Fruit fly (Drosophila melanogaster) whole organism, embryonic: Measurements from ENCODE around the gene CG10621.

Experiments
- Aef1 ChIP-seq: fragments of 200-800 bp; sonication (Bioruptor generic); IDR thresholded peaks from 3 replicates; pipeline ENCODE4 v1.3.6; 2022; ENCODE audit warnings: missing biosample characterization, missing genetic modification characterization
- Atf-2 ChIP-seq: fragments of 200-800 bp; sonication (Bioruptor generic); optimal IDR thresholded peaks from 2 replicates; lab custom pipeline; 2016; ENCODE audit warnings: missing biosample characterization, missing genetic modification characterization
- Awh ChIP-seq: fragments of 200-800 bp; sonication (Bioruptor generic); IDR thresholded peaks from 2 replicates; pipeline ENCODE4, ENCODE4 v1.3.6; 2022; ENCODE audit warnings: missing biosample characterization, missing genetic modification characterization
- B-H1 ChIP-seq: fragments of 200-800 bp; sonication (Bioruptor generic); IDR thresholded peaks from 3 replicates; pipeline ENCODE4 v1.3.6; 2022; ENCODE audit warnings: missing biosample characterization, missing genetic modification characterization
- Bdp1 ChIP-seq: fragments of 200-800 bp; sonication (Bioruptor generic); optimal IDR thresholded peaks from 3 replicates; lab custom pipeline; 2016; ENCODE audit warnings: missing biosample characterization, missing genetic modification characterization
- CG10366 ChIP-seq: fragments of 200-800 bp; sonication (Bioruptor generic); IDR thresholded peaks from 2 replicates; pipeline ENCODE4 v1.3.6; 2022; ENCODE audit warnings: missing biosample characterization, missing genetic modification characterization
- CG10462 ChIP-seq: fragments of 200-800 bp; sonication (Bioruptor generic); optimal IDR thresholded peaks from 2 replicates; lab custom pipeline; 2016; ENCODE audit warnings: missing biosample characterization, missing genetic modification characterization
- CG11398 ChIP-seq: fragments of 200-800 bp; sonication (Bioruptor generic); optimal IDR thresholded peaks from 2 replicates; lab custom pipeline; 2016; ENCODE audit warnings: missing biosample characterization, missing genetic modification characterization
- CG14014 ChIP-seq: fragments of 200-800 bp; sonication (Bioruptor generic); IDR thresholded peaks from 2 replicates; pipeline ENCODE4 v1.3.6; 2022; ENCODE audit warnings: missing biosample characterization, missing genetic modification characterization
- CG14441 ChIP-seq: fragments of 200-800 bp; sonication (Bioruptor generic); IDR thresholded peaks from 2 replicates; pipeline ENCODE4 v1.3.6; 2022; ENCODE audit warnings: missing biosample characterization, missing genetic modification characterization
- CG15011 ChIP-seq: fragments of 200-800 bp; sonication (Bioruptor generic); optimal IDR thresholded peaks from 3 replicates; lab custom pipeline; 2018; ENCODE audit warnings: missing biosample characterization, mild to moderate bottlenecking, missing genetic modification characterization
- CG16815 ChIP-seq: fragments of 200-800 bp; sonication (Bioruptor generic); optimal IDR thresholded peaks from 3 replicates; lab custom pipeline; 2017; ENCODE audit warnings: missing biosample characterization, mild to moderate bottlenecking, missing genetic modification characterization
- CG18011 ChIP-seq: fragments of 200-800 bp; sonication (Bioruptor generic); optimal IDR thresholded peaks from 2 replicates; lab custom pipeline; 2017; ENCODE audit warnings: missing biosample characterization, missing genetic modification characterization, mild to moderate bottlenecking, moderate library complexity, missing genotype
- CG2712 ChIP-seq: fragments of 200-800 bp; optimal IDR thresholded peaks from 3 replicates; lab custom pipeline; 2019; ENCODE audit warnings: missing biosample characterization, mild to moderate bottlenecking, missing genetic modification characterization, moderate library complexity
- CG2889 ChIP-seq: fragments of 200-800 bp; sonication (Bioruptor generic); IDR thresholded peaks from 3 replicates; pipeline ENCODE4 v1.3.6; 2022; ENCODE audit warnings: missing biosample characterization, missing genetic modification characterization
- CG31388 ChIP-seq: fragments of 200-800 bp; sonication (Bioruptor generic); optimal IDR thresholded peaks from 2 replicates; lab custom pipeline; 2016; ENCODE audit warnings: missing biosample characterization, missing genetic modification characterization
- CG32767 ChIP-seq: fragments of 200-800 bp; sonication (Bioruptor generic); IDR thresholded peaks from 2 replicates; pipeline ENCODE4 v1.3.6; 2022; ENCODE audit warnings: missing biosample characterization, missing genetic modification characterization
- CG3838 ChIP-seq: fragments of 200-800 bp; sonication (Bioruptor generic); optimal IDR thresholded peaks from 3 replicates; lab custom pipeline; 2016; ENCODE audit warnings: missing biosample characterization, missing genetic modification characterization
- CG3847 ChIP-seq: fragments of 200-800 bp; sonication (Bioruptor generic); IDR thresholded peaks from 2 replicates; pipeline ENCODE4 v1.3.6; 2022; ENCODE audit warnings: missing biosample characterization, missing genetic modification characterization
- CG42726 ChIP-seq: fragments of 200-800 bp; sonication (Bioruptor generic); IDR thresholded peaks from 2 replicates; pipeline ENCODE4 v1.3.6; 2022; ENCODE audit warnings: missing biosample characterization, missing genetic modification characterization; ENCODE audit not compliant: partially characterized antibody
- CG4820 ChIP-seq: fragments of 200-800 bp; sonication (Bioruptor generic); optimal IDR thresholded peaks from 3 replicates; lab custom pipeline; 2016; ENCODE audit warnings: missing biosample characterization, missing genetic modification characterization
- CG4854 ChIP-seq: fragments of 200-800 bp; sonication (Bioruptor generic); optimal IDR thresholded peaks from 2 replicates; lab custom pipeline; 2016; ENCODE audit warnings: missing biosample characterization, missing genetic modification characterization, inconsistent platforms
- CG6791 ChIP-seq: fragments of 200-800 bp; sonication (Bioruptor generic); IDR thresholded peaks from 3 replicates; pipeline ENCODE4 v1.3.6; 2022; ENCODE audit warnings: missing biosample characterization, missing genetic modification characterization; ENCODE audit not compliant: partially characterized antibody
- CG7987 ChIP-seq: fragments of 200-800 bp; sonication (Bioruptor generic); optimal IDR thresholded peaks from 2 replicates; lab custom pipeline; 2018; ENCODE audit warnings: missing biosample characterization, mild to moderate bottlenecking, missing genetic modification characterization, moderate library complexity
- Doc3 ChIP-seq: fragments of 200-800 bp; sonication (Bioruptor generic); IDR thresholded peaks from 3 replicates; pipeline ENCODE4 v1.3.6; 2022; ENCODE audit warnings: missing biosample characterization, missing genetic modification characterization; ENCODE audit not compliant: partially characterized antibody
- Fer1 ChIP-seq: fragments of 200-800 bp; sonication (Bioruptor generic); optimal IDR thresholded peaks from 2 replicates; lab custom pipeline; 2017; ENCODE audit warnings: missing biosample characterization, mild to moderate bottlenecking, missing genetic modification characterization
- GATAe ChIP-seq: fragments of 200-800 bp; sonication (Bioruptor generic); conservative IDR thresholded peaks from 2 replicates; pipeline ENCODE4 v1.3.6; 2022; ENCODE audit warnings: missing biosample characterization, missing genetic modification characterization
- Gsc ChIP-seq: fragments of 200-800 bp; sonication (Bioruptor generic); IDR thresholded peaks from 2 replicates; pipeline ENCODE4 v1.3.6; 2022; ENCODE audit warnings: missing biosample characterization, missing genetic modification characterization
- Hand ChIP-seq: fragments of 200-800 bp; sonication (Bioruptor generic); optimal IDR thresholded peaks from 2 replicates; lab custom pipeline; 2017; ENCODE audit warnings: mild to moderate bottlenecking, missing biosample characterization, missing genetic modification reagents, missing genetic modification characterization
- Hr78 ChIP-seq, 2 experiments: fragments of 200-800 bp in 1 of 2; fragments of >200 bp in 1 of 2; sonication (Bioruptor generic) in 1 of 2; optimal IDR thresholded peaks; 2 replicates each; lab custom pipeline; 2017 to 2019; ENCODE audit warnings: missing biosample characterization in 2 of 2, missing genetic modification characterization in 2 of 2, mild to moderate bottlenecking in 1 of 2, moderate library complexity in 1 of 2
- Kr ChIP-seq: fragments of 200-800 bp; sonication (Bioruptor generic); optimal IDR thresholded peaks from 2 replicates; lab custom pipeline; 2017; ENCODE audit warnings: missing biosample characterization, mild to moderate bottlenecking, missing genetic modification characterization
- Sox102F ChIP-seq: fragments of 200-800 bp; sonication (Bioruptor generic); optimal IDR thresholded peaks from 2 replicates; lab custom pipeline; 2018; ENCODE audit warnings: missing biosample characterization, mild to moderate bottlenecking, missing genetic modification characterization, moderate library complexity
- Taf1 ChIP-seq: fragments of 200-800 bp; sonication (Bioruptor generic); IDR thresholded peaks from 2 replicates; pipeline ENCODE4 v1.3.6; 2022; ENCODE audit warnings: missing biosample characterization, missing genetic modification characterization
- amos ChIP-seq: fragments of 200-800 bp; sonication (Bioruptor generic); IDR thresholded peaks from 2 replicates; pipeline ENCODE4 v1.3.6; 2022; ENCODE audit warnings: missing biosample characterization, missing genetic modification characterization; ENCODE audit not compliant: partially characterized antibody
- aop ChIP-seq: fragments of 200-800 bp; sonication (Bioruptor generic); IDR thresholded peaks from 2 replicates; pipeline ENCODE4 v1.3.6; 2022; ENCODE audit warnings: missing biosample characterization, missing genetic modification characterization
- chm ChIP-seq: fragments of 200-800 bp; sonication (Bioruptor generic); IDR thresholded peaks from 2 replicates; pipeline ENCODE4 v1.3.6; 2022; ENCODE audit warnings: missing biosample characterization, missing genetic modification characterization
- da ChIP-seq: fragments of 200-800 bp; sonication (Bioruptor generic); optimal IDR thresholded peaks from 2 replicates; lab custom pipeline; 2016; ENCODE audit warnings: missing biosample characterization, missing genetic modification characterization
- ems ChIP-seq: fragments of 200-800 bp; sonication (Bioruptor generic); optimal IDR thresholded peaks from 3 replicates; lab custom pipeline; 2016; ENCODE audit warnings: missing biosample characterization, missing genetic modification characterization
- ewg ChIP-seq: fragments of 200-800 bp; sonication (Bioruptor generic); optimal IDR thresholded peaks from 3 replicates; lab custom pipeline; 2017; ENCODE audit warnings: mild to moderate bottlenecking, missing biosample characterization, missing genetic modification reagents, missing genetic modification characterization
- fd3F ChIP-seq: fragments of 200-800 bp; sonication (Bioruptor generic); optimal IDR thresholded peaks from 2 replicates; lab custom pipeline; 2018; ENCODE audit warnings: missing biosample characterization, mild to moderate bottlenecking, missing genetic modification characterization, moderate library complexity
- ftz-f1 ChIP-seq: fragments of 200-800 bp; sonication (Bioruptor generic); optimal IDR thresholded peaks from 2 replicates; lab custom pipeline; 2016; ENCODE audit warnings: missing biosample characterization, missing genetic modification characterization
- klu ChIP-seq: fragments of 200-800 bp; sonication (Bioruptor generic); IDR thresholded peaks from 2 replicates; pipeline ENCODE4 v1.3.6; 2022; ENCODE audit warnings: missing biosample characterization, missing genetic modification characterization
- lilli ChIP-seq: fragments of 200-800 bp; sonication (Bioruptor generic); optimal IDR thresholded peaks from 3 replicates; lab custom pipeline; 2016; ENCODE audit warnings: missing biosample characterization, missing genetic modification characterization
- phol ChIP-seq: fragments of 200-800 bp; sonication (Bioruptor generic); optimal IDR thresholded peaks from 3 replicates; lab custom pipeline; 2018; ENCODE audit warnings: missing biosample characterization, mild to moderate bottlenecking, missing genetic modification characterization, moderate library complexity
- ranshi ChIP-seq: fragments of 200-800 bp; sonication (Bioruptor generic); IDR thresholded peaks from 2 replicates; pipeline ENCODE4 v1.3.6; 2022; ENCODE audit warnings: missing biosample characterization, missing genetic modification characterization
- rib ChIP-seq: fragments of 200-800 bp; sonication (Bioruptor generic); IDR thresholded peaks from 2 replicates; pipeline ENCODE4 v1.3.6; 2022; ENCODE audit warnings: missing biosample characterization, missing genetic modification characterization
- sens ChIP-seq: fragments of 200-800 bp; sonication (Bioruptor generic); peaks from one replicate; lab custom pipeline; 2016; ENCODE audit warnings: missing biosample characterization, missing genetic modification characterization
- sens-2 ChIP-seq: fragments of 200-800 bp; sonication (Bioruptor generic); IDR thresholded peaks from 2 replicates; pipeline ENCODE4 v1.3.6; 2022; ENCODE audit warnings: missing biosample characterization, missing genetic modification characterization
- stwl ChIP-seq: fragments of 200-800 bp; sonication (Bioruptor generic); optimal IDR thresholded peaks from 3 replicates; lab custom pipeline; 2018; ENCODE audit warnings: missing biosample characterization, mild to moderate bottlenecking, missing genetic modification characterization, moderate library complexity
- toy ChIP-seq: fragments of 200-800 bp; sonication (Bioruptor generic); IDR thresholded peaks from 2 replicates; pipeline ENCODE4 v1.3.6; 2022; ENCODE audit warnings: missing biosample characterization, missing genetic modification characterization
- vfl ChIP-seq: fragments of 200-800 bp; sonication (Bioruptor generic); optimal IDR thresholded peaks from 2 replicates; lab custom pipeline; 2016; ENCODE audit warnings: missing biosample characterization, missing genetic modification characterization
- wor ChIP-seq: fragments of 200-800 bp; sonication (Bioruptor generic); IDR thresholded peaks from 2 replicates; pipeline ENCODE4 v1.3.6; 2022; ENCODE audit warnings: missing biosample characterization, missing genetic modification characterization

Gene CG10621

dm6 chr2L:18921246-18921645 is 33.0 kb downstream of the CG10621 start:
- TF ChIP-seq CG4854 (GFP tag; lab: Kevin White, UChicago) (peak; percentile 3), CG10366 (no peak), CG2889 (GFP tag; lab: Robert Waterston, UW) (no peak), Doc3 (GFP tag; lab: Robert Waterston, UW) (no peak), GATAe (GFP tag; lab: Robert Waterston, UW) (no peak), Awh (GFP tag; lab: Robert Waterston, UW) (no peak), klu (GFP tag; lab: Robert Waterston, UW) (no peak), fd3F (GFP tag; lab: Kevin White, UChicago) (no peak), ems (GFP tag; lab: Kevin White, UChicago) (no peak), CG4820 (GFP tag; lab: Kevin White, UChicago) (peak; percentile 66), ewg (no peak), sens (GFP tag; lab: Kevin White, UChicago) (peak; percentile 96), CG32767 (GFP tag; lab: Robert Waterston, UW) (no peak), Aef1 (GFP tag; lab: Robert Waterston, UW) (no peak), B-H1 (no peak), stwl (tag; lab: Kevin White, UChicago) (no peak), vfl (GFP tag; lab: Kevin White, UChicago) (no peak), Kr (GFP tag; lab: Kevin White, UChicago) (no peak), CG10462 (GFP tag; lab: Kevin White, UChicago) (peak; percentile 30), CG11398 (GFP tag; lab: Kevin White, UChicago) (no peak), rib (no peak), wor (no peak), chm (GFP tag; lab: Robert Waterston, UW) (peak; percentile 39; the same call in 1 of the 2 replicates), Gsc (no peak), Hand (GFP tag; lab: Kevin White, UChicago) (no peak), phol (tag; lab: Kevin White, UChicago) (peak; percentile 72), CG31388 (no peak), Hr78 (GFP tag; optimal IDR thresholded peaks at IDR 0.05; lab: Kevin White, UChicago) (no peak), sens-2 (GFP tag; lab: Robert Waterston, UW) (peak; percentile 25; the same call in 1 of the 2 replicates), CG42726 (no peak), CG6791 (GFP tag; lab: Robert Waterston, UW) (no peak), CG3838 (GFP tag; lab: Kevin White, UChicago) (no peak), CG16815 (peak; percentile 33), CG14014 (GFP tag; lab: Robert Waterston, UW) (no peak), Fer1 (GFP tag; lab: Kevin White, UChicago) (no peak), ftz-f1 (GFP tag; lab: Kevin White, UChicago) (no peak), amos (GFP tag; lab: Robert Waterston, UW) (no peak), CG18011 (GFP tag; lab: Kevin White, UChicago) (no peak), CG14441 (GFP tag; lab: Robert Waterston, UW) (no peak), Sox102F (GFP tag; lab: Kevin White, UChicago) (peak; percentile 47), Bdp1 (GFP tag; lab: Kevin White, UChicago) (peak; percentile 2), ranshi (GFP tag; lab: Robert Waterston, UW) (no peak), toy (GFP tag; lab: Robert Waterston, UW) (no peak), lilli (GFP tag; lab: Kevin White, UChicago) (peak; percentile 38), aop (GFP tag; lab: Robert Waterston, UW) (no peak), CG3847 (GFP tag; lab: Robert Waterston, UW) (no peak), Atf-2 (GFP tag; lab: Kevin White, UChicago) (peak; percentile 18), CG7987 (GFP tag; lab: Kevin White, UChicago) (no peak), CG15011 (GFP tag; lab: Kevin White, UChicago) (no peak), Taf1 (GFP tag; lab: Robert Waterston, UW) (no peak), da (no peak), CG2712 (tag; lab: Kevin White, UChicago) (peak; percentile 83)
